Worm (Caenorhabditis elegans) whole organism, L4 larva: ENCODE data around the gene Y47D7A.19.

ENCODE experiments used
- F49E8.2 ChIP-seq: sonication (generic microtip); optimal IDR thresholded peaks from 2 replicates; lab custom pipeline; 2016; ENCODE audit warnings: missing compliant biosample characterization, mild to moderate bottlenecking, missing genetic modification characterization, borderline replicate concordance
- Y75B8A.6 ChIP-seq: fragments of 200-800 bp; sonication (Bioruptor generic); IDR thresholded peaks from 2 replicates; pipeline ENCODE4 v1.3.6; 2022; ENCODE audit warnings: missing genetic modification reagents, missing genetic modification characterization, missing compliant biosample characterization
- ZK337.2 ChIP-seq: fragments of 200-800 bp; sonication (Bioruptor generic); IDR thresholded peaks from 2 replicates; pipeline ENCODE4 v1.3.6; 2022; ENCODE audit warnings: missing genetic modification reagents, missing genetic modification characterization, missing compliant biosample characterization
- dmd-9 ChIP-seq: fragments of 200-800 bp; sonication (Bioruptor generic); IDR thresholded peaks from 2 replicates; pipeline ENCODE4 v1.3.6; 2022; ENCODE audit warnings: missing genetic modification reagents, missing genetic modification characterization, missing compliant biosample characterization
- egl-43 ChIP-seq: fragments of 200-800 bp; sonication (Bioruptor generic); IDR thresholded peaks from 2 replicates; pipeline ENCODE4 v1.3.6; 2022; ENCODE audit warnings: missing genetic modification reagents, missing genetic modification characterization, missing compliant biosample characterization
- lin-1 ChIP-seq: fragments of 200-800 bp; sonication (Bioruptor generic); IDR thresholded peaks from 2 replicates; pipeline ENCODE4 v1.3.6; 2022; ENCODE audit warnings: missing genetic modification reagents, missing genetic modification characterization, missing compliant biosample characterization
- lin-13 ChIP-seq: fragments of 150-350 bp; optimal IDR thresholded peaks from 2 replicates; lab custom pipeline; 2014; ENCODE audit warnings: missing biosample characterization, missing genetic modification reagents, missing genetic modification characterization
- mdl-1 ChIP-seq, 2 experiments: fragments of 150-350 bp in 1 of 2; sonication (generic microtip) in 1 of 2; optimal IDR thresholded peaks; 2 replicates each; lab custom pipeline; 2014 to 2017; ENCODE audit warnings: missing biosample characterization in 2 of 2, missing genetic modification characterization in 2 of 2
- mxl-2 ChIP-seq: fragments of 200-800 bp; sonication (Bioruptor generic); conservative IDR thresholded peaks from 2 replicates; pipeline ENCODE4 v1.3.6; 2022; ENCODE audit warnings: missing genetic modification reagents, missing genetic modification characterization, missing compliant biosample characterization
- nhr-76 ChIP-seq: fragments of 150-350 bp; optimal IDR thresholded peaks from 2 replicates; lab custom pipeline; 2014; ENCODE audit warnings: missing biosample characterization, missing genetic modification characterization
- unc-62 ChIP-seq, 3 experiments: fragments of 150-350 bp in 1 of 3; sonication (generic microtip); optimal IDR thresholded peaks in 2 of 3; peaks in 1 of 3; 1 replicate in 1 of 3; 2 replicates in 2 of 3; lab custom pipeline; 2014 to 2017; ENCODE audit warnings: missing biosample characterization in 3 of 3, missing genetic modification characterization in 3 of 3, missing genetic modification reagents in 3 of 3, missing genotype in 1 of 3
- ztf-11 ChIP-seq: fragments of 150-350 bp; optimal IDR thresholded peaks from 2 replicates; lab custom pipeline; 2014; ENCODE audit warnings: missing biosample characterization, missing genetic modification characterization

DNA sequence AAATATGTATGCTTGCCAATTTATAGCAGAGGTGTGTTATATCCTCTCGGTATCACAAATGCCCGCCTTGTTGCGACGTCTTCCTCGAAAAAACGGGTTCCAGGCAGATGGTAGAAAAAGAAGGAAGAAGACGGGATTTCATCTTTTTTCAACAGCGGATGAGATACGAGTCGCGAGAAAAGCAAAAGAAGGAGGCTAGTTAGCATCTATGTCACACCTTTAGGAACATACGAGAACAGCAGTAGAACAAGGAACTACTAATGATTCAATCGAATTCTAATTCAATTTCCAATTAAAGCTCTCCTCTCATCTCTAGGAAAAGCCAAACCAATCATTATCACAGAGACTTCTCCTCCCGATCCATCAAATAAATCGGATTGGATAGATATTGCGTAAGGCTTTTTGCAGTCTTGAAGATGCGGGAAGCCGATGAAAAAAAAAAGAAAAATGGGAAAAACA is 9.5 kb upstream of the Y47D7A.19 start, which contains the start of gene grl-5:
- TF ChIP-seq dmd-9 (GFP tag; lab: Robert Waterston, UW) (no peak), nhr-76 (tag; lab: Kevin White, UChicago) (no peak), egl-43 (GFP tag; lab: Robert Waterston, UW) (no peak), F49E8.2 (tag; lab: Kevin White, UChicago) (no peak), Y75B8A.6 (GFP tag; lab: Robert Waterston, UW) (no peak), mdl-1 (tag; optimal IDR thresholded peaks at IDR 0.05; lab: Kevin White, UChicago) (no peak), lin-13 (no peak), ZK337.2 (GFP tag; lab: Robert Waterston, UW) (no peak), lin-1 (GFP tag; lab: Robert Waterston, UW) (no peak), ztf-11 (tag; lab: Kevin White, UChicago) (no peak), mxl-2 (GFP tag; lab: Robert Waterston, UW) (no peak), unc-62 (GFP tag; optimal IDR thresholded peaks at IDR 0.05 in 1 of 2; lab: Kevin White, UChicago) (peak in 1 of 2 experiments; percentile 84), unc-62 (tag; optimal IDR thresholded peaks at IDR 0.05; lab: Kevin White, UChicago) (no peak)
